Fruit fly (Drosophila melanogaster) S2 (cell line): ENCODE data around the gene ND-51.

Experiments
- CG8478 ChIP-seq: fragments of >200 bp; optimal IDR thresholded peaks from 2 replicates; lab custom pipeline; 2018
- CTCF ChIP-seq, 2 experiments: fragments of >200 bp; optimal IDR thresholded peaks; 2 replicates each; lab custom pipeline; 2018

The ND-51 gene

DNA sequence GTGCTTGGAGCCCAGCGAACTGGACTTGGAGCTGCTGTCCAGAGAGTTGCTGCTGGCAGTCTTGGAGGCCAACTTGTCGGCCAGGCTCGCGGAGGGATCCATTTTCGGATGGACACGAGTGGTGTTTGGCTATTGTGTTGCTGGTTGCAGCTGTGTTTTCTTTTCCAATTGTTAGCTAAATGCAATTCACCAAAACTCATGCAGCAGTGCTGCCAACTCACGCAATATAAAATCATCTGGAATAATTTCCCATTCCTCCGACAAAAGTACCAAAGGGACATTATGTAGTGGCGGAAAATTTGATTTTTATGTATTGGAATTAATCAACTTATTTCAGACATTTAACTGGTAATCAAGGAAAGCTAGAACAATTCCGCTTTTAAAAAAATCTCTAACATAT lies 25.8 kb downstream of the ND-51 start, which contains the start of gene mtm:
mtm (minus strand) TSS at position 306 of the 400 bp plus-strand sequence.
- TF ChIP-seq CG8478 (no peak), CTCF (optimal IDR thresholded peaks at IDR 0.05; lab: Kevin White, UChicago) (no peak)

DNA sequence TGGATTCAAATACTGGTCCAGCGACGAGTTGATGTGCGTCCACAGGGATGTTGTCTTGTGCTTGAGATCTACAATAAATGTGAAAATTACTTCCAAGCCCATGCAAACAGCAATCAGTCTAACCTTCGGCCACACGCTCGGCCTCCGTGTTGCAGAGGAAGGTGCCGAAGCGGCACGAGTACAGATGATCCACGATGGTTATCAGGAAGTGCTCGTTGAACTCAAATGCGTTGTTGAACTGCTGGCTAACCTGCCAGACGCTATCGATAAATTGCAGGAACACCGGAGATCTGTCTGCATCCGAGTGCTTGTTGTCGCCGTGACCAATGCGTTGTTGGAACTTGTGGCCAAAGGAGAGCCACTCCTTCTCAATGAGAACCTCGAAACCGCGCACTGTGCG lies 27.4 kb downstream of the ND-51 start:
- TF ChIP-seq CTCF (optimal IDR thresholded peaks at IDR 0.05; lab: Kevin White, UChicago) (no peak), CG8478 (no peak)

DNA sequence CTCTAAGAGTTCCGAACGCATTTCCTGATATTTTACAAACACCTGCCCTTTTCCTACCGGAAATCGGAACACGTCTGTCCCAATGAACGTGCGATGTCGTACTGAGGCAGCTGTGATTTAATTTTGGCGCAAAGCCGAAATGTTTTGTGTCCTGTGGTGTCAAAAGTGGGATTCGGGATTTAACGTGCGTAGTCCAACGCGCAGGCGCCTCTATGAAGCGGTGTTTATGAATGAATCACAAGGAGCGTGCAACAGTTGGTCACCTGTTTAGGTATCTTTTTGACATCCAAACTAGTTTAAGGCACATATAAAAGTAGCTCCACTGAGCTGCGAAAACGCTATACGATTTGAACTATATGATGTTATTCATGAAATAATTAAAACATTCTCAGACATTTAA lies 28.2 kb downstream of the ND-51 start, which contains the start of gene CG9109:
CG9109 (minus strand) TSS at position 80 of the 400 bp plus-strand sequence.
- TF ChIP-seq CTCF (optimal IDR thresholded peaks at IDR 0.05; lab: Kevin White, UChicago) (no peak), CG8478 (no peak)

DNA sequence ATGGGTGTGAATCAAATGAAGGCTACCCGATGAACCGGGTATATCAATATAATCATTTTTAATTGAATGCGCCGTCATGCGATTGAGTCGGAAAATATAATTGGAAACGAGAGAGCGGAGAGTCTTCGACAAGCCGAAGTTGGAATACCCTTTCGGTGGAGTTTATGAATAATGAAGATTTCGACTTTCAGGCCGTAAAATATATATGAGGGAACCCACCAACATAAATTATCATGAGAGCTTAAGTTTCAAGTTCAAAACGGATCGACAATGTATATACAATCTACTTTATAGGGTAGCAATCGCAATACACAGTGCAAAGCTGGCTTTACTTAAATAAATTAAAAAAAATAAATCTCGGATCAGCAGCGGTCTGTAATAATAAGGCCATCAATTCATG lies 30.7 kb downstream of the ND-51 start:
- no peak for TF ChIP-seq CG8478

DNA sequence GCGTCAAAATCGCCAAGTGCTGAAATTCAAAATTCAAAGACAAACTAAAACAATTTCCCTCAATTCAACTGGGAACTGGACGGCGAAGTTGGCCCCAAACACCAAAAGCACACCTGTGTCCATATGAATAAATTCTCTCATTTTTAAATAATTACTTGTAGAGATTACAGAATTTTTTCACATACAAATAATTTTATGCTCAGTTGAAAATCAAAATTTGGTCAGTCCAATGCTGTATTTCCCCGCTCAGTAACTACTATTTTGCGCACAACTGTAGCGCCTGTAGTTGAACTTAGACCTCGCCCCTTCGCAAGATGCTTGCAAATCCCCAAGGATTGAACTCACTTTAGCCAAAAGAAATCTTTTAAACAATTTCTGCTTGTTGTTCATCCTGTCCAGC lies 33.8 kb downstream of the ND-51 start:
- TF ChIP-seq CG8478 (no peak), CTCF (optimal IDR thresholded peaks at IDR 0.05; lab: Kevin White, UChicago) (no peak)

DNA sequence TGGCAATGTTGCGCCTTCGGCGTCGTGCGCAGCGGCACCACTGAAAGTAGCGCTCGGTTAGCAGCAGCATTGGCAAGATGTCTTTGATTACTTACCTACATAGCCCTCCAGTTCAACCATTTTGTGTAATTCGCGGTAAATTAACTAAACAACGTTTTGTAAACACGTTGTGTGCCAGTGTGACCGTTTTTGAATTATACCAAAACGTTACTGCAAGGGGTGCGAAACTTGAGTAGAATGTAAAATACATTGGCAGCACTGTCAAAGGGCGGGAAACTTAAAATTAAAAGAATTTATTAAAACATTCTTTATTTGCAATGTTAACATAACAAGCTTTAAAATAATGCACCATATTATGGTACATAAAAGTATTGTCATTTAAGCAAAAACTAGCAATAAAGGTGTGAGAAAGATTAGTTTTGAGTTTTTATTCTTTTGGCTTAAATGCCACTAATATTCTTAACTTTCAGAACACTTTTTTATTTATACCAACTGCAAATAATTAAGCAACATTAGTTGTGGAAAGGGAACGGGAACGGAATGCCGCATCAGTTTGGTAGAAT lies 38.1 kb downstream of the ND-51 start, which contains the start of gene CG9107:
CG9107 (minus strand) TSS at position 195 of the 563 bp plus-strand sequence.
- TF ChIP-seq CTCF (optimal IDR thresholded peaks at IDR 0.05; lab: Kevin White, UChicago), result peak in 1 of 2 experiments; percentile 37
- TF ChIP-seq CG8478, result no peak

DNA sequence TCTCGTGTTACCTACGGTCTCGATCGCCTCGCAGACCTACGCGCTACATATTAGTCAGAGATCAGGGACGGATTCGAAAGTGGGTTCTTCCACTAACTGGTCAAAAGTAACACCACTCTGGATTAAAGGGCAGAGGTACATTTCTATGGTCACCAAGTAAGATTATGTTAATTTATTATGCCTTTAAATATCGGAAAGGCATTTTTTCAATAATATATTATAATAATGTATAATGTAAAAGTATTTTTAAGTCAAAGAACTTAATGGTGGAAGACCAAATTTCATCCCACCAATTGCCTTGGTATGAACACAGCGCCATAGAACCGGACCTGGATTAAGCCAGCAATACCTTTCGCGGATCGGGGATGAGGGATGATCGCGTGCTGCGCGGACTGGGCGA lies 39.8 kb downstream of the ND-51 start:
- TF ChIP-seq CTCF (optimal IDR thresholded peaks at IDR 0.05; lab: Kevin White, UChicago), result no peak
- TF ChIP-seq CG8478, result no peak

DNA sequence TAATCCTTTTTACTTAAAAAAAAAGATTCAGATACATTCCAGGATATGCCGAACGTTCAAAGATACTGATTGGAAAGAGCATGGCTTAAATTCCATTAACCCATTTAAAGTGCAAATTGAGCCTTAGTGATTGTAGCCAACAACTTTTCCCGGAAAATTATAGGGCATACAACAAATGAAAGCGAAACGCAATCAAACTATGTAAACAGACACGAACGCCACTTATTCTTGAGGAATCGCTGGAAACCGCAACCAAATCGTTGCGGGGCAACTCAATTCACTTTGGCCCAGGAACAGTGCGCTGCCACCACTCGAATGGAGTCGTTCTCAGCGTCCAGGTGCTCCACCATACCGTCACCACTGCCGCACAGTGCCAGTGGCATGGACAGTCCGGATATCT lies 42.0 kb downstream of the ND-51 start, which contains the start of gene CG13996:
CG13996 (plus strand) TSS at position 301 of the 400 bp plus-strand sequence.
- TF ChIP-seq CG8478 (no peak), CTCF (optimal IDR thresholded peaks at IDR 0.05; lab: Kevin White, UChicago) (no peak)

DNA sequence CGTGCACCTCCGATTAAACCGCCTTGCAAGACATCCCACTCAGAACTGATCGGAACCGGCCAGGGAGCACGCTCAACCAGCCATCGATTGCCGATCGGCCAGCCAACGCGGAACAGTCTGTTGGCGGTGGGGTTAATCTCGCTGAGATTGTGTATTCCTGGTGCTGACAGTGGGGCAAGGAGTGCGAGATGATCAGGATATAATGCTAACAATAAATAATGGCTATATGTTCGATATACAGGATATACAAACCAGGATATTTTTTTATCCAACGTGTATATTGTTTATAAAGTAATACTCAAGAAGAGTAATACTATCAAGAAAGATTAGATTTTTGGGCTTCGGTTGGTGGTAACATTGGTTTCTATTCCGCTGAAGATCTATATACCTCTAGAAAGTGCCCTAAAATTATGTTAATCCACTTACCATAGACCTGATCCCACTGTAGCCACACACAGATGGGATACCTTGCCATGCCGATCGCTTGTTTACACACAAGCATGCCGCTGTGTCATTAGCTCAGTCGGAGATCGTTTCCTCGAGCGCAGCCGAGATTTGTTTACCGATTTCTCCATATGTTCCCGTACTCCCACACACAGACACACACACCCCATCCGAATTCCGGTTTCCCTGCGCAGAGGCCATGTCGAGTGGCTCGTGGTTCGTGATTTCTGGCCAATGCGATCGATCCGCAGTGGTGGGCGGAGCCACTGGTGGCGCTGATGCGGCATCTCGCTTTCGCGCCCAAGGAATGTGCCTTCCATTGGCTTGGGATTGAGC lies 43.0 kb downstream of the ND-51 start, which contains the start of gene H2.0:
H2.0 (minus strand) TSS at position 51 of the 780 bp plus-strand sequence.
- TF ChIP-seq CG8478 (no peak), CTCF (optimal IDR thresholded peaks at IDR 0.05; lab: Kevin White, UChicago) (no peak)

DNA sequence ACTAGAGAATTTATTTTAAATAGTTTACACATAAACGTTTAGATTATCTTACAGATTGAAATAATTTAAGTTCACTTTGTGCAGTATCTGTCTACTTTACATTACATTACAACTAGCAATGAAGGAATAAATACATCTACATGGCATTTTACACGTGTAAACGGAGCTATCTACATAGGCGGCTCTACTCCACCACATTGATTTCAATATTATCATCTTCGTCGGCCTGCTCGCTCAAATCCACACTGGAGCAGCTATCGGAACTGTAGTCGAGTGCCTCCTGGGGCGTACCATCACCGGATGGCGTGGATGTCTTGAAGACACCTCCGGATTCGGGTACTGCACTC lies 49.5 kb downstream of the ND-51 start:
- peak; percentile 24 to 34 for TF ChIP-seq CTCF (optimal IDR thresholded peaks at IDR 0.05; lab: Kevin White, UChicago)
- no peak for TF ChIP-seq CG8478

DNA sequence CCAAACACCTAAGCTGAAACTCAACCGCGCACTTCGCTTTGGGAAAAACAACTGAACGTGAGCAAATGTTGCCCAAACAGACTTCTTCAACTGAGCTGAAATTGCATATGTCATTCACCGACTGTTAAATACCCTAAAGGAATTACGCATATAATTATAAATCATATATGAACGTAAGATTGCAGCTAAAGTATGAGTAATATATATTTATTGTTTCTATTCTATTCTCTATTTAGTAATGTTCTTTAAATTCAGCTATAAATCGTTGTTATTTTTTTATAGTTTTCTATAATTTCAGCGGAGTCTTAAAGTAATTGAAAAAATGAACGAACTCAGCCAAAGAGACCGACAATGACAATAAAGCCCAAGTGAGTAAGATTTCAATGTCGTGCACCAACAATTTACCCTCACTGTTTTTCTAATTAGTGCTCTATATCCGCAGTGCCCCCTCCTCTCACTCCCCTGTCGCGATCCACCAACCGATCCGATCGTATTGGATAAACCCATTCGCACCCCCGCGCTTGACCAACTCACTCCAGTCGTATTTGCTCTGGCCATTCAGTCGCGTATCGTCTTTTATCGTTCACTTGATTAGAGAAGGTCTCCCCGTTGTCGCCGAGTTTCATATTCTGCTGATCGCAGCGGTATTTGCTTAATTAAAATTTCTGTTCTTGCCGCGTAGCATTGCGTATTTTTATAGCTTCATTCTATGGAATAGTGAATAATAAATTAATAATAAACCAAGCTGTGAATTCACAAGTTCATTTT lies 50.1 kb downstream of the ND-51 start, which contains the start of gene CG9098:
CG9098 (minus strand) TSS at position 36 of the 768 bp plus-strand sequence.
- no peak for TF ChIP-seq CG8478
- no peak for TF ChIP-seq CTCF (optimal IDR thresholded peaks at IDR 0.05; lab: Kevin White, UChicago)
